Fruit fly (Drosophila melanogaster) whole organism, pupa: Measurements from ENCODE around the gene CG11069.

Source experiments
- CG10348 ChIP-seq: fragments of 200-800 bp; sonication (Bioruptor generic); IDR thresholded peaks from 2 replicates; pipeline ENCODE4 v1.3.6; 2022; ENCODE audit warnings: missing biosample characterization, missing genetic modification characterization
- CG12605 ChIP-seq: fragments of 200-800 bp; sonication (Bioruptor generic); IDR thresholded peaks from 2 replicates; pipeline ENCODE4 v1.3.6; 2022; ENCODE audit warnings: missing biosample characterization, missing genetic modification characterization
- CG13204 ChIP-seq: fragments of 200-800 bp; sonication (Bioruptor generic); optimal IDR thresholded peaks from 2 replicates; lab custom pipeline; 2018; ENCODE audit warnings: missing biosample characterization, mild to moderate bottlenecking, missing genetic modification characterization, moderate library complexity
- CG14655 ChIP-seq: fragments of 200-800 bp; sonication (Bioruptor generic); optimal IDR thresholded peaks from 3 replicates; lab custom pipeline; 2017; ENCODE audit warnings: mild to moderate bottlenecking, missing biosample characterization, missing genetic modification reagents, missing genetic modification characterization
- CG15710 ChIP-seq: fragments of 200-800 bp; sonication (Bioruptor generic); optimal IDR thresholded peaks from 2 replicates; lab custom pipeline; 2018; ENCODE audit warnings: missing biosample characterization, mild to moderate bottlenecking, missing genetic modification characterization, moderate library complexity
- CG17806 ChIP-seq: fragments of 200-800 bp; sonication (Bioruptor generic); optimal IDR thresholded peaks from 2 replicates; lab custom pipeline; 2018; ENCODE audit warnings: missing biosample characterization, mild to moderate bottlenecking, missing genetic modification characterization, moderate library complexity
- CG32121 ChIP-seq: fragments of 200-800 bp; sonication (Bioruptor generic); IDR thresholded peaks from 2 replicates; pipeline ENCODE4 v1.3.6; 2022; ENCODE audit warnings: missing biosample characterization, missing genetic modification characterization
- CG34367 ChIP-seq: fragments of 200-800 bp; sonication (Bioruptor generic); optimal IDR thresholded peaks from 2 replicates; lab custom pipeline; 2018; ENCODE audit warnings: missing biosample characterization, mild to moderate bottlenecking, missing genetic modification characterization
- CG4496 ChIP-seq: fragments of 200-800 bp; sonication (Bioruptor generic); IDR thresholded peaks from 3 replicates; pipeline ENCODE4 v1.3.6; 2022; ENCODE audit warnings: missing biosample characterization, missing genetic modification characterization
- CG8159 ChIP-seq: fragments of 200-800 bp; sonication (Bioruptor generic); optimal IDR thresholded peaks from 3 replicates; lab custom pipeline; 2018; ENCODE audit warnings: missing biosample characterization, mild to moderate bottlenecking, missing genetic modification characterization, moderate library complexity
- CG8301 ChIP-seq: fragments of 200-800 bp; sonication (Bioruptor generic); optimal IDR thresholded peaks from 2 replicates; lab custom pipeline; 2018; ENCODE audit warnings: missing biosample characterization, mild to moderate bottlenecking, missing genetic modification characterization
- CG9948 ChIP-seq: fragments of 200-800 bp; sonication (Bioruptor generic); optimal IDR thresholded peaks from 2 replicates; lab custom pipeline; 2018; ENCODE audit warnings: missing biosample characterization, mild to moderate bottlenecking, missing genetic modification characterization, moderate library complexity
- D1 ChIP-seq: fragments of 200-800 bp; sonication (Bioruptor generic); optimal IDR thresholded peaks from 2 replicates; lab custom pipeline; 2018; ENCODE audit warnings: missing biosample characterization, mild to moderate bottlenecking, missing genetic modification characterization, moderate library complexity
- EcR ChIP-seq: fragments of 200-800 bp; sonication (Bioruptor generic); optimal IDR thresholded peaks from 3 replicates; lab custom pipeline; 2019; ENCODE audit warnings: missing biosample characterization, missing genetic modification characterization, mild to moderate bottlenecking, moderate library complexity, missing genetic modification reagents
- Ets98B ChIP-seq: fragments of 200-800 bp; sonication (Bioruptor generic); IDR thresholded peaks from 2 replicates; pipeline ENCODE4 v1.3.6; 2022; ENCODE audit warnings: missing biosample characterization, missing genetic modification characterization
- Pif1A ChIP-seq: fragments of 200-800 bp; sonication (Bioruptor generic); optimal IDR thresholded peaks from 3 replicates; lab custom pipeline; 2016; ENCODE audit warnings: missing biosample characterization, missing genetic modification characterization
- Pif1B ChIP-seq: fragments of 200-800 bp; sonication (Bioruptor generic); optimal IDR thresholded peaks from 3 replicates; lab custom pipeline; 2016; ENCODE audit warnings: missing biosample characterization, missing genetic modification characterization
- Snoo ChIP-seq: fragments of 200-800 bp; sonication (Bioruptor generic); optimal IDR thresholded peaks from 3 replicates; lab custom pipeline; 2017; ENCODE audit warnings: missing biosample characterization, mild to moderate bottlenecking, missing genetic modification characterization, inconsistent platforms
- fd96Ca ChIP-seq: fragments of 200-800 bp; sonication (Bioruptor generic); IDR thresholded peaks from 3 replicates; pipeline ENCODE4 v1.3.6; 2022; ENCODE audit warnings: missing biosample characterization, missing genetic modification characterization
- gl ChIP-seq: fragments of 200-800 bp; sonication (Bioruptor generic); optimal IDR thresholded peaks from 2 replicates; lab custom pipeline; 2018; ENCODE audit warnings: missing biosample characterization, mild to moderate bottlenecking, missing genetic modification characterization
- rn ChIP-seq: fragments of 200-800 bp; sonication (Bioruptor generic); IDR thresholded peaks from 2 replicates; pipeline ENCODE4 v1.3.6; 2022; ENCODE audit warnings: missing biosample characterization, missing genetic modification characterization

The CG11069 gene

dm6 chr3R:24851429-24851828 lies 43.1 kb upstream of the CG11069 start, which contains the start of gene Nct:
Gene Nct, plus strand, starts transcription at chr3R:24851601.
- TF ChIP-seq CG34367 = no peak
- no peak for TF ChIP-seq CG17806 (tag; lab: Kevin White, UChicago)
- TF ChIP-seq CG13204 (GFP tag; lab: Kevin White, UChicago) = no peak
- no peak for TF ChIP-seq Pif1A (GFP tag; lab: Kevin White, UChicago)
- no peak for TF ChIP-seq CG32121
- TF ChIP-seq Pif1B (GFP tag; lab: Kevin White, UChicago) = no peak
- TF ChIP-seq Ets98B (GFP tag; lab: Robert Waterston, UW) = no peak
- no peak for TF ChIP-seq fd96Ca (GFP tag; lab: Robert Waterston, UW)
- TF ChIP-seq CG15710 (tag; lab: Kevin White, UChicago) = no peak
- TF ChIP-seq gl = no peak
- TF ChIP-seq CG8301 (tag; lab: Kevin White, UChicago) = no peak
- TF ChIP-seq Snoo = no peak
- no peak for TF ChIP-seq CG14655
- TF ChIP-seq CG10348 (GFP tag; lab: Robert Waterston, UW) = no peak
- no peak for TF ChIP-seq EcR (GFP tag; lab: Kevin White, UChicago)
- TF ChIP-seq CG12605 (GFP tag; lab: Robert Waterston, UW) = no peak

dm6 chr3R:24856143-24856542 lies 38.4 kb upstream of the CG11069 start, which contains the start of gene HDAC11:
Gene HDAC11, minus strand, starts transcription at chr3R:24856243.
- 0 out of 2 replicates have a peak, but pooled peaks have one; percentile 27 for TF ChIP-seq CG32121
- TF ChIP-seq Pif1B (GFP tag; lab: Kevin White, UChicago) = no peak

dm6 chr3R:24857459-24857858 lies 37.1 kb upstream of the CG11069 start, which contains the start of gene CAH4:
Gene CAH4, minus strand, starts transcription at chr3R:24857559.
- TF ChIP-seq EcR (GFP tag; lab: Kevin White, UChicago) (no peak), CG14655 (no peak), CG8301 (tag; lab: Kevin White, UChicago) (no peak), CG4496 (no peak), gl (no peak), CG32121 (no peak), Pif1A (GFP tag; lab: Kevin White, UChicago) (no peak), fd96Ca (GFP tag; lab: Robert Waterston, UW) (no peak), CG13204 (GFP tag; lab: Kevin White, UChicago) (no peak), CG12605 (GFP tag; lab: Robert Waterston, UW) (no peak), CG34367 (no peak), CG17806 (tag; lab: Kevin White, UChicago) (no peak), CG10348 (GFP tag; lab: Robert Waterston, UW) (no peak), D1 (tag; lab: Kevin White, UChicago) (no peak), CG15710 (tag; lab: Kevin White, UChicago) (no peak), Pif1B (GFP tag; lab: Kevin White, UChicago) (no peak)

- no peak for TF ChIP-seq CG9948 (tag; lab: Kevin White, UChicago)
- TF ChIP-seq CG13204 (GFP tag; lab: Kevin White, UChicago) = no peak
- no peak for TF ChIP-seq Pif1A (GFP tag; lab: Kevin White, UChicago)
- no peak for TF ChIP-seq CG12605 (GFP tag; lab: Robert Waterston, UW)
Observed at dm6 chr3R:24859701-24860100, 34.8 kb upstream of the CG11069 start, which contains the start of gene ppk22. Gene ppk22, minus strand, starts transcription at chr3R:24859801.

- TF ChIP-seq CG34367 (peak; percentile 27), EcR (GFP tag; lab: Kevin White, UChicago) (peak; percentile 87), CG13204 (GFP tag; lab: Kevin White, UChicago) (no peak)
- TF ChIP-seq, all 21 proteins: peak for 2
Observed at dm6 chr3R:24860316-24860826, 34.2 kb upstream of the CG11069 start, which contains the start of gene CG13639. Gene CG13639, minus strand, starts transcription at chr3R:24860366.

dm6 chr3R:24862065-24862464 lies 32.5 kb upstream of the CG11069 start, which contains the start of gene CG13640:
Gene CG13640, minus strand, starts transcription at chr3R:24862165.
- TF ChIP-seq CG32121 (no peak), CG9948 (tag; lab: Kevin White, UChicago) (no peak), Pif1A (GFP tag; lab: Kevin White, UChicago) (no peak), CG8159 (no peak), Snoo (no peak), CG34367 (no peak), fd96Ca (GFP tag; lab: Robert Waterston, UW) (no peak), CG13204 (GFP tag; lab: Kevin White, UChicago) (no peak), CG10348 (GFP tag; lab: Robert Waterston, UW) (no peak), CG15710 (tag; lab: Kevin White, UChicago) (no peak), D1 (tag; lab: Kevin White, UChicago) (no peak), CG12605 (GFP tag; lab: Robert Waterston, UW) (no peak), CG4496 (no peak), CG14655 (no peak), Ets98B (GFP tag; lab: Robert Waterston, UW) (no peak), Pif1B (GFP tag; lab: Kevin White, UChicago) (no peak), gl (no peak), CG17806 (tag; lab: Kevin White, UChicago) (no peak), EcR (GFP tag; lab: Kevin White, UChicago) (no peak)

- no peak for TF ChIP-seq CG4496
- no peak for TF ChIP-seq Snoo
- no peak for TF ChIP-seq CG32121
- no peak for TF ChIP-seq EcR (GFP tag; lab: Kevin White, UChicago)
- no peak for TF ChIP-seq rn (GFP tag; lab: Robert Waterston, UW)
- no peak for TF ChIP-seq CG9948 (tag; lab: Kevin White, UChicago)
- no peak for TF ChIP-seq CG34367
- TF ChIP-seq Ets98B (GFP tag; lab: Robert Waterston, UW) = no peak
- no peak for TF ChIP-seq CG8159
- TF ChIP-seq CG15710 (tag; lab: Kevin White, UChicago) = no peak
Observed at dm6 chr3R:24862574-24863089, 31.9 kb upstream of the CG11069 start, which contains the start of gene CG7016. Gene CG7016, plus strand, starts transcription at chr3R:24862931.
